Worm (Caenorhabditis elegans) whole organism, L1 larva: ENCODE results near the gene srpa-68.

Source experiments
- C04F5.9 ChIP-seq: sonication (generic microtip); optimal IDR thresholded peaks from 2 replicates; lab custom pipeline; 2016; ENCODE audit warnings: missing genetic modification characterization, missing compliant biosample characterization
- C16A3.4 ChIP-seq: fragments of 150-350 bp; optimal IDR thresholded peaks from 2 replicates; lab custom pipeline; 2014; ENCODE audit warnings: missing biosample characterization, missing genetic modification characterization
- C34B4.2 ChIP-seq: sonication (generic microtip); optimal IDR thresholded peaks from 2 replicates; lab custom pipeline; 2017; ENCODE audit warnings: mild to moderate bottlenecking, missing genetic modification characterization, missing compliant biosample characterization
- F16B12.6 ChIP-seq: fragments of 150-350 bp; optimal IDR thresholded peaks from 2 replicates; lab custom pipeline; 2014; ENCODE audit warnings: missing biosample characterization, missing genetic modification characterization
- Y116A8C.19 ChIP-seq: sonication (generic microtip); optimal IDR thresholded peaks from 2 replicates; lab custom pipeline; 2016; ENCODE audit warnings: missing compliant biosample characterization, missing genetic modification characterization, borderline replicate concordance
- alr-1 ChIP-seq: fragments of 200-800 bp; sonication (Bioruptor generic); optimal IDR thresholded peaks from 2 replicates; lab custom pipeline; 2018; ENCODE audit warnings: borderline replicate concordance, mild to moderate bottlenecking, missing genetic modification characterization, missing compliant biosample characterization
- blmp-1 ChIP-seq: fragments of 150-350 bp; optimal IDR thresholded peaks from 2 replicates; lab custom pipeline; 2014; ENCODE audit warnings: missing biosample characterization, missing genetic modification characterization
- ceh-63 ChIP-seq: fragments of 200-800 bp; sonication (Bioruptor generic); optimal IDR thresholded peaks from 2 replicates; lab custom pipeline; 2018; ENCODE audit warnings: mild to moderate bottlenecking, missing genetic modification characterization, missing compliant biosample characterization
- ceh-82 ChIP-seq, 3 experiments: fragments of 150-350 bp in 1 of 3; sonication (generic microtip) in 2 of 3; optimal IDR thresholded peaks; 2 replicates each; lab custom pipeline; 2014 to 2017; ENCODE audit warnings: missing biosample characterization in 3 of 3, missing genetic modification characterization in 3 of 3
- ces-1 ChIP-seq: fragments of 150-350 bp; optimal IDR thresholded peaks from 2 replicates; lab custom pipeline; 2014; ENCODE audit warnings: missing biosample characterization, missing genetic modification reagents, missing genetic modification characterization
- dpl-1 ChIP-seq, 3 experiments: fragments of 150-350 bp in 2 of 3; sonication (generic microtip) in 1 of 3; optimal IDR thresholded peaks; 2 replicates each; lab custom pipeline; 2014 to 2017; ENCODE audit warnings: missing biosample characterization in 3 of 3, missing genetic modification characterization in 3 of 3, missing genetic modification reagents in 3 of 3
- efl-3 ChIP-seq: fragments of 200-800 bp; sonication (Bioruptor generic); optimal IDR thresholded peaks from 2 replicates; lab custom pipeline; 2018; ENCODE audit warnings: mild to moderate bottlenecking, missing genetic modification characterization, missing compliant biosample characterization
- egl-13 ChIP-seq: sonication (generic microtip); optimal IDR thresholded peaks from 2 replicates; lab custom pipeline; 2016; ENCODE audit warnings: missing genotype, missing genetic modification reagents, missing genetic modification characterization, missing compliant biosample characterization
- egl-27 ChIP-seq, 2 experiments: fragments of 150-350 bp in 1 of 2; sonication (generic microtip); optimal IDR thresholded peaks; 3 replicates each; lab custom pipeline; 2017 to 2018; ENCODE audit warnings: missing biosample characterization in 2 of 2, missing genetic modification characterization in 2 of 2, missing genetic modification reagents in 2 of 2
- ets-5 ChIP-seq: fragments of 200-800 bp; sonication (Bioruptor generic); IDR thresholded peaks from 2 replicates; pipeline ENCODE4 v1.3.6; 2022; ENCODE audit warnings: missing genetic modification characterization, missing compliant biosample characterization
- fkh-4 ChIP-seq: sonication (generic microtip); optimal IDR thresholded peaks from 2 replicates; lab custom pipeline; 2016; ENCODE audit warnings: missing compliant biosample characterization, missing genetic modification characterization, borderline replicate concordance
- fkh-8 ChIP-seq: sonication (generic microtip); optimal IDR thresholded peaks from 2 replicates; lab custom pipeline; 2016; ENCODE audit warnings: mild to moderate bottlenecking, missing genetic modification characterization, missing compliant biosample characterization
- fos-1 ChIP-seq: fragments of 150-350 bp; optimal IDR thresholded peaks from 2 replicates; lab custom pipeline; 2014; ENCODE audit warnings: missing biosample characterization, missing genetic modification characterization
- grh-1 ChIP-seq: fragments of 200-800 bp; sonication (Bioruptor generic); IDR thresholded peaks from 2 replicates; pipeline ENCODE4 v1.3.6; 2022; ENCODE audit warnings: missing genetic modification reagents, missing genetic modification characterization, missing compliant biosample characterization
- hlh-17 ChIP-seq: fragments of 200-800 bp; sonication (Bioruptor generic); optimal IDR thresholded peaks from 2 replicates; lab custom pipeline; 2018; ENCODE audit warnings: missing genetic modification characterization, mild to moderate bottlenecking, missing compliant biosample characterization, moderate library complexity, borderline replicate concordance
- hlh-4 ChIP-seq: sonication (generic microtip); optimal IDR thresholded peaks from 2 replicates; lab custom pipeline; 2016; ENCODE audit warnings: mild to moderate bottlenecking, missing genetic modification characterization, missing compliant biosample characterization
- isw-1 ChIP-seq: fragments of 200-800 bp; sonication (Bioruptor generic); IDR thresholded peaks from 2 replicates; pipeline ENCODE4 v1.3.6; 2022; ENCODE audit warnings: missing genetic modification characterization, missing compliant biosample characterization
- jun-1 ChIP-seq: fragments of 150-350 bp; optimal IDR thresholded peaks from 2 replicates; lab custom pipeline; 2014; ENCODE audit warnings: missing biosample characterization, missing genetic modification reagents, missing genetic modification characterization
- lin-15B ChIP-seq: fragments of 150-350 bp; sonication (generic microtip); optimal IDR thresholded peaks from 3 replicates; lab custom pipeline; 2014; ENCODE audit warnings: missing biosample characterization, missing genetic modification characterization
- lin-35 ChIP-seq, 2 experiments: fragments of 150-350 bp; optimal IDR thresholded peaks; 2 replicates each; lab custom pipeline; 2014; ENCODE audit warnings: missing biosample characterization in 2 of 2, missing genetic modification characterization in 2 of 2, missing genetic modification reagents in 2 of 2
- mef-2 ChIP-seq: fragments of 150-350 bp; optimal IDR thresholded peaks from 2 replicates; lab custom pipeline; 2014; ENCODE audit warnings: missing biosample characterization, missing genetic modification characterization
- mep-1 ChIP-seq: fragments of 150-350 bp; optimal IDR thresholded peaks from 2 replicates; lab custom pipeline; 2014; ENCODE audit warnings: missing biosample characterization, missing genetic modification characterization
- nhr-12 ChIP-seq: sonication (generic microtip); optimal IDR thresholded peaks from 2 replicates; lab custom pipeline; 2017; ENCODE audit warnings: missing biosample characterization, missing genetic modification characterization
- nhr-19 ChIP-seq: fragments of 200-800 bp; sonication (Bioruptor generic); conservative IDR thresholded peaks from 2 replicates; pipeline ENCODE4 v1.3.6; 2022; ENCODE audit warnings: missing genetic modification characterization, missing compliant biosample characterization
- nhr-20 ChIP-seq: sonication (generic microtip); optimal IDR thresholded peaks from 2 replicates; lab custom pipeline; 2016; ENCODE audit warnings: mild to moderate bottlenecking, missing genetic modification characterization, missing compliant biosample characterization
- nhr-28 ChIP-seq: fragments of 150-350 bp; optimal IDR thresholded peaks from 2 replicates; lab custom pipeline; 2014; ENCODE audit warnings: missing biosample characterization, missing genetic modification characterization
- nhr-71 ChIP-seq: sonication (generic microtip); optimal IDR thresholded peaks from 2 replicates; lab custom pipeline; 2016; ENCODE audit warnings: mild to moderate bottlenecking, missing genetic modification characterization, moderate library complexity, missing compliant biosample characterization
- nhr-76 ChIP-seq: sonication (generic microtip); optimal IDR thresholded peaks from 2 replicates; lab custom pipeline; 2017; ENCODE audit warnings: missing biosample characterization, missing genetic modification characterization
- nhr-77 ChIP-seq: fragments of 150-350 bp; optimal IDR thresholded peaks from 2 replicates; lab custom pipeline; 2014; ENCODE audit warnings: missing biosample characterization, missing genetic modification characterization
- nhr-84 ChIP-seq: sonication (generic microtip); optimal IDR thresholded peaks from 2 replicates; lab custom pipeline; 2017; ENCODE audit warnings: missing biosample characterization, missing genetic modification characterization
- nhr-90 ChIP-seq: sonication (generic microtip); optimal IDR thresholded peaks from 2 replicates; lab custom pipeline; 2016; ENCODE audit warnings: mild to moderate bottlenecking, missing genetic modification characterization, missing compliant biosample characterization; ENCODE audit not compliant: poor library complexity
- pag-3 ChIP-seq: sonication (generic microtip); optimal IDR thresholded peaks from 2 replicates; lab custom pipeline; 2017; ENCODE audit warnings: missing genetic modification characterization, mild to moderate bottlenecking, missing compliant biosample characterization, antibody characterized with exemption, borderline replicate concordance; ENCODE audit not compliant: insufficient read depth
- pqm-1 ChIP-seq: sonication (generic microtip); optimal IDR thresholded peaks from 3 replicates; lab custom pipeline; 2017; ENCODE audit warnings: missing biosample characterization, missing genetic modification characterization
- snu-23 ChIP-seq: sonication (generic microtip); optimal IDR thresholded peaks from 2 replicates; lab custom pipeline; 2016; ENCODE audit warnings: missing genetic modification characterization, missing compliant biosample characterization
- sox-4 ChIP-seq: sonication (generic microtip); optimal IDR thresholded peaks from 2 replicates; lab custom pipeline; 2016; ENCODE audit warnings: missing genetic modification characterization, missing compliant biosample characterization
- sup-37 ChIP-seq: fragments of 200-800 bp; sonication (Bioruptor generic); optimal IDR thresholded peaks from 2 replicates; lab custom pipeline; 2018; ENCODE audit warnings: mild to moderate bottlenecking, missing genetic modification characterization, missing compliant biosample characterization
- swsn-7 ChIP-seq: sonication (generic microtip); optimal IDR thresholded peaks from 2 replicates; lab custom pipeline; 2016; ENCODE audit warnings: missing genetic modification characterization, missing compliant biosample characterization
- tbx-2 ChIP-seq: sonication (generic microtip); optimal IDR thresholded peaks from 2 replicates; lab custom pipeline; 2016; ENCODE audit warnings: missing genetic modification characterization, missing compliant biosample characterization
- tlp-1 ChIP-seq: fragments of 150-350 bp; optimal IDR thresholded peaks from 2 replicates; lab custom pipeline; 2014; ENCODE audit warnings: missing biosample characterization, missing genetic modification characterization
- unc-130 ChIP-seq: fragments of 150-350 bp; optimal IDR thresholded peaks from 2 replicates; lab custom pipeline; 2017; ENCODE audit warnings: missing biosample characterization, missing genetic modification characterization, inconsistent platforms
- unc-30 ChIP-seq: sonication (generic microtip); optimal IDR thresholded peaks from 2 replicates; lab custom pipeline; 2017; ENCODE audit warnings: missing biosample characterization, missing genetic modification characterization
- unc-62 ChIP-seq: fragments of 150-350 bp; optimal IDR thresholded peaks from 2 replicates; lab custom pipeline; 2014; ENCODE audit warnings: missing biosample characterization, missing genetic modification reagents, missing genetic modification characterization
- vab-15 ChIP-seq: sonication (generic microtip); optimal IDR thresholded peaks from 2 replicates; lab custom pipeline; 2017; ENCODE audit warnings: missing genotype, mild to moderate bottlenecking, missing genetic modification characterization, missing compliant biosample characterization
- zag-1 ChIP-seq: fragments of 150-350 bp; optimal IDR thresholded peaks from 2 replicates; lab custom pipeline; 2014; ENCODE audit warnings: missing biosample characterization, missing genetic modification characterization
- zip-4 ChIP-seq: fragments of 200-800 bp; sonication (Bioruptor generic); optimal IDR thresholded peaks from 2 replicates; lab custom pipeline; 2018; ENCODE audit warnings: mild to moderate bottlenecking, missing genetic modification characterization, moderate library complexity, missing compliant biosample characterization
- ztf-11 ChIP-seq, 2 experiments: sonication (generic microtip); optimal IDR thresholded peaks; 2 replicates each; lab custom pipeline; 2016 to 2017; ENCODE audit warnings: missing genetic modification characterization in 2 of 2, missing biosample characterization in 1 of 2, missing compliant biosample characterization in 1 of 2

Gene srpa-68

DNA sequence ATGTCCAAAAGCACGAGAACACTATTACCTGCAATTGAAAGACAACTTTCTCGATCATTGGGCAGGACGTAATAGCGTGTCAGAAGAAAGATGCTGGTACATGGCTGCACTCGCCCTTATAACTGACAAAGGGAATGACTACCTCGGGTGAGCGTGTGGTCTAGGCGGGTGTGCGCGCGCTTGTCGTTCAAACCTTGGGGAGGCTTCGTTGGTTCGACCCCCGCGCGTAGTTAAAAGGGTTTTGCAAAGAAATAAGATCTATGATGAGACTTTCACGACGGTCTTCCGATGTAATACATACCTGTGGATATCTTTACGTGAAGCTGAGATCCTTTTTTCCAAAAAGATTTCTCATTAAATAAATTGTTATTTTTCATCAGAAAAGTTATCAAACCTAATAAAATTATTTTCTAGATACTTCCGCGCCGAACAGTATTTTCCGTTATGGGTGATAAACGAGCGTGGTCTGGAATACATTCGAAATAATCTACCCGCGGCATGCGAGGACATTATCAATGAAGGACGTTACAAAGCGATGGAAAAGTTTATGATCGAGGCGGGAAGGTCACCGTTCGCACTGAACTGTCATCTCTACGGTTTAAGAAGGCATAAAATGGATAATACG is 12.1 kb upstream of the srpa-68 start (continued):
- TF ChIP-seq zip-4 (GFP tag; lab: Kevin White, UChicago) (peak; percentile 73), dpl-1 (GFP tag; optimal IDR thresholded peaks at IDR 0.05; lab: Kevin White, UChicago) (peak; percentile 27 to 68 (median 56)), lin-15B (tag; lab: Kevin White, UChicago) (peak; percentile 15), unc-130 (peak; percentile 65), fkh-8 (tag; lab: Kevin White, UChicago) (peak; percentile 84), unc-30 (tag; lab: Kevin White, UChicago) (no peak), fos-1 (tag; lab: Kevin White, UChicago) (peak; percentile 68), nhr-12 (no peak), sox-4 (tag; lab: Kevin White, UChicago) (peak; percentile 72), mef-2 (tag; lab: Kevin White, UChicago) (no peak), C16A3.4 (tag; lab: Kevin White, UChicago) (peak; percentile 77), unc-62 (no peak), ceh-63 (GFP tag; lab: Kevin White, UChicago) (peak; percentile 64), tbx-2 (tag; lab: Kevin White, UChicago) (peak; percentile 82), lin-35 (GFP tag; optimal IDR thresholded peaks at IDR 0.05; lab: Kevin White, UChicago) (peak; percentile 71 to 74), nhr-20 (tag; lab: Kevin White, UChicago) (peak; percentile 83), hlh-17 (GFP tag; lab: Kevin White, UChicago) (no peak), swsn-7 (tag; lab: Kevin White, UChicago) (peak; percentile 87), ets-5 (GFP tag; lab: Robert Waterston, UW) (no peak), ceh-82 (tag; optimal IDR thresholded peaks at IDR 0.05; lab: Kevin White, UChicago) (peak; percentile 69 to 88 (median 84)), C04F5.9 (tag; lab: Kevin White, UChicago) (no peak), zag-1 (tag; lab: Kevin White, UChicago) (no peak), jun-1 (peak; percentile 85), efl-3 (GFP tag; lab: Kevin White, UChicago) (peak; percentile 84), isw-1 (peak; percentile 23; the same call in 1 of the 2 replicates), tlp-1 (no peak), pag-3 (tag; lab: Kevin White, UChicago) (peak; percentile 56), snu-23 (GFP tag; lab: Kevin White, UChicago) (peak; percentile 86), nhr-19 (GFP tag; lab: Robert Waterston, UW) (peak; percentile 86), grh-1 (peak; percentile 74), egl-13 (peak; percentile 81), nhr-77 (tag; lab: Kevin White, UChicago) (peak; percentile 79), sup-37 (GFP tag; lab: Kevin White, UChicago) (peak; percentile 69), nhr-90 (tag; lab: Kevin White, UChicago) (peak; percentile 87), blmp-1 (tag; lab: Kevin White, UChicago) (no peak), nhr-76 (tag; lab: Kevin White, UChicago) (peak; percentile 78), C34B4.2 (tag; lab: Kevin White, UChicago) (no peak), nhr-71 (tag; lab: Kevin White, UChicago) (peak; percentile 88), alr-1 (tag; lab: Kevin White, UChicago) (no peak), pqm-1 (tag; lab: Kevin White, UChicago) (peak; percentile 80), ztf-11 (tag; optimal IDR thresholded peaks at IDR 0.05; lab: Kevin White, UChicago) (peak in 1 of 2 experiments; percentile 84), mep-1 (tag; lab: Kevin White, UChicago) (peak; percentile 58), fkh-4 (tag; lab: Kevin White, UChicago) (peak; percentile 14), F16B12.6 (no peak), ces-1 (no peak), egl-27 (tag; optimal IDR thresholded peaks at IDR 0.05; lab: Kevin White, UChicago) (no peak), Y116A8C.19 (tag; lab: Kevin White, UChicago) (no peak), vab-15 (tag; lab: Kevin White, UChicago) (peak; percentile 36), nhr-28 (tag; lab: Kevin White, UChicago) (no peak), hlh-4 (tag; lab: Kevin White, UChicago) (no peak), nhr-84 (no peak)
